Worm (Caenorhabditis elegans) whole organism, L2 larva: ENCODE results near the gene R11E3.1.

ENCODE experiments used
- C34F6.9 ChIP-seq: fragments of 150-350 bp; optimal IDR thresholded peaks from 2 replicates; lab custom pipeline; 2014; ENCODE audit warnings: missing biosample characterization, missing genetic modification characterization
- F13H6.1 ChIP-seq: sonication (generic microtip); optimal IDR thresholded peaks from 2 replicates; lab custom pipeline; 2016; ENCODE audit warnings: missing genetic modification characterization, missing compliant biosample characterization
- R02D3.7 ChIP-seq: fragments of 150-350 bp; optimal IDR thresholded peaks from 2 replicates; lab custom pipeline; 2014; ENCODE audit warnings: missing biosample characterization, missing genetic modification characterization
- Y55F3AM.14 ChIP-seq: fragments of 200-800 bp; sonication (Bioruptor generic); optimal IDR thresholded peaks from 2 replicates; lab custom pipeline; 2018; ENCODE audit warnings: mild to moderate bottlenecking, missing genetic modification characterization, missing compliant biosample characterization
- alr-1 ChIP-seq: fragments of 150-350 bp; optimal IDR thresholded peaks from 2 replicates; lab custom pipeline; 2014; ENCODE audit warnings: missing biosample characterization, missing genetic modification characterization
- aly-2 ChIP-seq: fragments of 150-350 bp; optimal IDR thresholded peaks from 2 replicates; lab custom pipeline; 2014; ENCODE audit warnings: missing biosample characterization, missing genetic modification characterization
- ama-1 ChIP-seq: fragments of 150-350 bp; optimal IDR thresholded peaks from 2 replicates; lab custom pipeline; 2018; ENCODE audit warnings: inconsistent platforms
- blmp-1 ChIP-seq: sonication (generic microtip); optimal IDR thresholded peaks from 2 replicates; lab custom pipeline; 2017; ENCODE audit warnings: missing genetic modification characterization, mild to moderate bottlenecking, missing compliant biosample characterization, antibody characterized with exemption, moderate library complexity; ENCODE audit not compliant: insufficient read depth
- ceh-82 ChIP-seq: fragments of 150-350 bp; optimal IDR thresholded peaks from 2 replicates; lab custom pipeline; 2014; ENCODE audit warnings: missing biosample characterization, missing genetic modification characterization
- crh-2 ChIP-seq: sonication (generic microtip); optimal IDR thresholded peaks from 2 replicates; lab custom pipeline; 2017; ENCODE audit warnings: missing biosample characterization, missing genetic modification characterization
- elt-3 ChIP-seq: sonication (generic microtip); optimal IDR thresholded peaks from 2 replicates; lab custom pipeline; 2017; ENCODE audit warnings: missing biosample characterization, missing genetic modification characterization
- fos-1 ChIP-seq: fragments of 150-350 bp; optimal IDR thresholded peaks from 2 replicates; lab custom pipeline; 2014; ENCODE audit warnings: missing biosample characterization, missing genetic modification characterization
- gmeb-1 ChIP-seq: fragments of 150-350 bp; optimal IDR thresholded peaks from 2 replicates; lab custom pipeline; 2014; ENCODE audit warnings: missing biosample characterization, missing genetic modification characterization
- lin-13 ChIP-seq: fragments of 150-350 bp; optimal IDR thresholded peaks from 2 replicates; lab custom pipeline; 2014; ENCODE audit warnings: missing biosample characterization, missing genetic modification reagents, missing genetic modification characterization
- lsy-2 ChIP-seq, 2 experiments: fragments of 150-350 bp in 1 of 2; sonication (generic microtip) in 1 of 2; optimal IDR thresholded peaks; 2 replicates each; lab custom pipeline; 2014 to 2017; ENCODE audit warnings: missing biosample characterization in 2 of 2, missing genetic modification characterization in 2 of 2
- mab-5 ChIP-seq: fragments of 150-350 bp; optimal IDR thresholded peaks from 2 replicates; lab custom pipeline; 2014; ENCODE audit warnings: missing biosample characterization, missing genetic modification characterization
- mbf-1 ChIP-seq: sonication (generic microtip); optimal IDR thresholded peaks from 2 replicates; lab custom pipeline; 2017; ENCODE audit warnings: missing biosample characterization, missing genetic modification characterization
- mdl-1 ChIP-seq, 2 experiments: fragments of 150-350 bp in 1 of 2; sonication (generic microtip) in 1 of 2; optimal IDR thresholded peaks; 2 replicates each; lab custom pipeline; 2017; ENCODE audit warnings: missing biosample characterization in 2 of 2, missing genetic modification characterization in 2 of 2
- nhr-11 ChIP-seq: fragments of 150-350 bp; optimal IDR thresholded peaks from 2 replicates; lab custom pipeline; 2014; ENCODE audit warnings: missing biosample characterization, missing genetic modification characterization
- nhr-129 ChIP-seq: fragments of 150-350 bp; optimal IDR thresholded peaks from 2 replicates; lab custom pipeline; 2014; ENCODE audit warnings: missing biosample characterization, missing genetic modification characterization
- nhr-21 ChIP-seq: fragments of 150-350 bp; optimal IDR thresholded peaks from 2 replicates; lab custom pipeline; 2014; ENCODE audit warnings: missing biosample characterization, missing genetic modification characterization
- nhr-23 ChIP-seq: fragments of 150-350 bp; optimal IDR thresholded peaks from 2 replicates; lab custom pipeline; 2014; ENCODE audit warnings: missing biosample characterization, missing genetic modification reagents, missing genetic modification characterization
- nhr-25 ChIP-seq: fragments of 150-350 bp; sonication (generic microtip); optimal IDR thresholded peaks from 3 replicates; lab custom pipeline; 2014; ENCODE audit warnings: missing biosample characterization, missing genetic modification characterization
- sem-4 ChIP-seq: fragments of 150-350 bp; optimal IDR thresholded peaks from 2 replicates; lab custom pipeline; 2014; ENCODE audit warnings: missing biosample characterization, missing genetic modification reagents, missing genetic modification characterization
- skn-1 ChIP-seq: sonication (generic microtip); optimal IDR thresholded peaks from 2 replicates; lab custom pipeline; 2017; ENCODE audit warnings: missing biosample characterization, missing genetic modification characterization
- sma-3 ChIP-seq: sonication (generic microtip); optimal IDR thresholded peaks from 2 replicates; lab custom pipeline; 2016; ENCODE audit warnings: missing genetic modification reagents, missing genetic modification characterization, missing compliant biosample characterization
- sma-9 ChIP-seq, 2 experiments: fragments of 150-350 bp in 1 of 2; sonication (generic microtip) in 1 of 2; optimal IDR thresholded peaks; 2 replicates each; lab custom pipeline; 2014 to 2016; ENCODE audit warnings: missing genetic modification characterization in 2 of 2, mild to moderate bottlenecking in 1 of 2, missing biosample characterization in 1 of 2, missing compliant biosample characterization in 1 of 2, missing genetic modification reagents in 1 of 2, moderate library complexity in 1 of 2
- snpc-4 ChIP-seq: fragments of 150-350 bp; optimal IDR thresholded peaks from 2 replicates; lab custom pipeline; 2014; ENCODE audit warnings: missing biosample characterization, missing genetic modification characterization
- unc-39 ChIP-seq: fragments of 150-350 bp; optimal IDR thresholded peaks from 2 replicates; lab custom pipeline; 2014; ENCODE audit warnings: missing biosample characterization, missing genetic modification characterization
- unc-55 ChIP-seq: fragments of 150-350 bp; sonication (generic microtip); optimal IDR thresholded peaks from 3 replicates; lab custom pipeline; 2014; ENCODE audit warnings: missing biosample characterization, missing genetic modification reagents, missing genetic modification characterization
- unc-62 ChIP-seq: fragments of 150-350 bp; optimal IDR thresholded peaks from 2 replicates; lab custom pipeline; 2014; ENCODE audit warnings: missing biosample characterization, missing genetic modification reagents, missing genetic modification characterization
- zag-1 ChIP-seq: fragments of 150-350 bp; optimal IDR thresholded peaks from 2 replicates; lab custom pipeline; 2014; ENCODE audit warnings: missing biosample characterization, missing genetic modification characterization
- ztf-1 ChIP-seq: fragments of 200-800 bp; sonication (Bioruptor generic); conservative IDR thresholded peaks from 2 replicates; pipeline ENCODE4 v1.3.6; 2022; ENCODE audit warnings: missing genetic modification characterization, missing compliant biosample characterization
- ztf-11 ChIP-seq: sonication (generic microtip); optimal IDR thresholded peaks from 2 replicates; lab custom pipeline; 2017; ENCODE audit warnings: missing biosample characterization, missing genetic modification characterization

Gene R11E3.1

ce11 chrIV:4780129-4780528 is 9.4 kb upstream of the R11E3.1 start, which contains the start of gene set-15:
Gene set-15, minus strand, starts transcription at chrIV:4780229.
- no peak for TF ChIP-seq nhr-23 (tag; lab: Kevin White, UChicago)
- TF ChIP-seq Y55F3AM.14 = no peak
- no peak for TF ChIP-seq nhr-21 (tag; lab: Kevin White, UChicago)
- no peak for TF ChIP-seq unc-55
- no peak for TF ChIP-seq alr-1 (tag; lab: Kevin White, UChicago)
- TF ChIP-seq nhr-25 (tag; lab: Kevin White, UChicago) = no peak
- TF ChIP-seq skn-1 (tag; lab: Kevin White, UChicago) = no peak
- TF ChIP-seq mbf-1 (tag; lab: Kevin White, UChicago) = no peak
- TF ChIP-seq, all 48 proteins: peak for 0

DNA sequence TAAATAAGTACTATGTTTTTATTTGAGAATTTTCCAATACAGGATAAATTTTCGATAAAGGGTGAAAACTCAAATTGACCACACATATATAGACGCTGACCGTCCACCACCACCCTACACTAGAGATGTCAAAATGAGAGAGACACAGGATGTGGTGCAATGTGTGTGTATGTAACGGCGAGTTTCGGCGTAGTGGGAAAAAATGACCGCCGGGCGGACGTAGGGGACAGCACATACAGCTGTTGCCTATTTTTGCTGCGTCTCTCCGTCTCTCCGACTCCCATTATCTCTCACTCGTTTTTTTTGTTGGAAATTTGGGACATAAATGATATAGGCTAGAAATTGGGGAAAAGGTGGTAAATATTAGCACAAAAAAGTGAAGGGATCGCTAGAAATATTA is 8.4 kb upstream of the R11E3.1 start:
- no peak for TF ChIP-seq zag-1 (tag; lab: Kevin White, UChicago)
- TF ChIP-seq sma-9 (GFP tag; optimal IDR thresholded peaks at IDR 0.05; lab: Kevin White, UChicago) = no peak
- no peak for TF ChIP-seq sma-9 (tag; optimal IDR thresholded peaks at IDR 0.05; lab: Kevin White, UChicago)
- no peak for TF ChIP-seq ama-1
- TF ChIP-seq F13H6.1 = peak; percentile 50
- peak; percentile 7 for TF ChIP-seq nhr-129
- peak; percentile 1 for TF ChIP-seq unc-55
- no peak for TF ChIP-seq ceh-82 (tag; lab: Kevin White, UChicago)

DNA sequence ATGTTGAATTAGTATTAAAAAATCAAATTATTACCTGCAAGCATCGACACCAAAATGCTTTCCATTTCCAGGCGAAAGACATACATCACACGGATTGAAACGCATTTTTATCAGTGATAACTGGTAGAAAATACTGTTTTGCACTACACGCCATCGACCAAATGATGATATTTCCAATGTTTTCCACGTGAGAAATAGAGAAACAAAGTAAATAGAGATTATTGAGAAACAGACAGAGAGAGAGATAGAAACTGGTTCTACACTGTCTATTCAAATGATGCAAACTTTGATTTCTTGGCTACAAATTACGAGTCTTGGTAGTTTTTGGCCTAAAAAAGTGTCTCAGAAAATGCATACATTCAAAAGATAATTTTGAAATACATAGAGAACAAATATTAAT is 1.2 kb upstream of the R11E3.1 start, which contains the start of gene nhr-104:
nhr-104 (minus strand) TSS at position 361 of the 400 bp plus-strand sequence.
- peak; percentile 54 for TF ChIP-seq gmeb-1
- TF ChIP-seq blmp-1 = peak; percentile 5
- no peak for TF ChIP-seq unc-39 (tag; lab: Kevin White, UChicago)
- peak; percentile 59 for TF ChIP-seq sma-3 (GFP tag; lab: Kevin White, UChicago)
- TF ChIP-seq F13H6.1 = peak; percentile 27
- TF ChIP-seq fos-1 (tag; lab: Kevin White, UChicago) = peak; percentile 65
- TF ChIP-seq sma-9 (GFP tag; optimal IDR thresholded peaks at IDR 0.05; lab: Kevin White, UChicago) = peak; percentile 74
- no peak for TF ChIP-seq sma-9 (tag; optimal IDR thresholded peaks at IDR 0.05; lab: Kevin White, UChicago)
- TF ChIP-seq zag-1 (tag; lab: Kevin White, UChicago) = no peak
- peak; percentile 38 for TF ChIP-seq nhr-21 (tag; lab: Kevin White, UChicago)
- peak; percentile 78 for TF ChIP-seq skn-1 (tag; lab: Kevin White, UChicago)
- no peak for TF ChIP-seq aly-2 (tag; lab: Kevin White, UChicago)
- TF ChIP-seq C34F6.9 (tag; lab: Kevin White, UChicago) = peak; percentile 47
- no peak for TF ChIP-seq unc-62
- no peak for TF ChIP-seq alr-1 (tag; lab: Kevin White, UChicago)
- TF ChIP-seq lsy-2 (tag; optimal IDR thresholded peaks at IDR 0.05; lab: Kevin White, UChicago) = peak in 1 of 2 experiments; percentile 56
- TF ChIP-seq mdl-1 (tag; optimal IDR thresholded peaks at IDR 0.05; lab: Kevin White, UChicago) = peak in 1 of 2 experiments; percentile 36
- peak; percentile 60 for TF ChIP-seq nhr-25 (tag; lab: Kevin White, UChicago)
- peak; percentile 86 for TF ChIP-seq nhr-129
- TF ChIP-seq crh-2 (tag; lab: Kevin White, UChicago) = peak; percentile 68
- TF ChIP-seq snpc-4 (tag; lab: Kevin White, UChicago) = no peak
- no peak for TF ChIP-seq ztf-1

ce11 chrIV:4795111-4795510 is 5.6 kb downstream of the R11E3.1 start:
- TF ChIP-seq ztf-11 (tag; lab: Kevin White, UChicago) (no peak), C34F6.9 (tag; lab: Kevin White, UChicago) (no peak), nhr-21 (tag; lab: Kevin White, UChicago) (no peak)

ce11 chrIV:4799114-4799513 is 9.6 kb downstream of the R11E3.1 start, which contains the start of gene eor-1:
Gene eor-1, minus strand, starts transcription at chrIV:4799178.
- TF ChIP-seq unc-62 = no peak
- no peak for TF ChIP-seq elt-3
- TF ChIP-seq ztf-11 (tag; lab: Kevin White, UChicago) = no peak
- peak; percentile 3 for TF ChIP-seq gmeb-1
- no peak for TF ChIP-seq mab-5 (tag; lab: Kevin White, UChicago)
- TF ChIP-seq lsy-2 (tag; optimal IDR thresholded peaks at IDR 0.05; lab: Kevin White, UChicago) = peak; percentile 37 to 80
- peak; percentile 48 for TF ChIP-seq lin-13
- no peak for TF ChIP-seq nhr-11 (tag; lab: Kevin White, UChicago)
- peak; percentile 25 for TF ChIP-seq sma-3 (GFP tag; lab: Kevin White, UChicago)
- TF ChIP-seq crh-2 (tag; lab: Kevin White, UChicago) = peak; percentile 11
- no peak for TF ChIP-seq sem-4 (tag; lab: Kevin White, UChicago)
- peak; percentile 75 for TF ChIP-seq C34F6.9 (tag; lab: Kevin White, UChicago)
- TF ChIP-seq R02D3.7 (tag; lab: Kevin White, UChicago) = no peak
- TF ChIP-seq unc-55 = peak; percentile 72
